Worm (Caenorhabditis elegans): Measurements from ENCODE around the gene F47B10.5.

- TF ChIP-seq tbx-2 (tag; optimal IDR thresholded peaks at IDR 0.05), result peak; percentile 48
- TF ChIP-seq pag-3 (tag; optimal IDR thresholded peaks at IDR 0.05; ENCODE audit: borderline replicate concordance), result no peak
- no peak for TF ChIP-seq nfya-1 (tag; optimal IDR thresholded peaks at IDR 0.05)
- no peak for TF ChIP-seq dmd-4 (tag; optimal IDR thresholded peaks at IDR 0.05; ENCODE audit: borderline replicate concordance)
- TF ChIP-seq ttx-3 (tag; optimal IDR thresholded peaks at IDR 0.05), result no peak
- TF ChIP-seq ceh-22 (tag; optimal IDR thresholded peaks at IDR 0.05), result no peak
Measured at ce11 chrX:10927136-10927535, 36.8 kb upstream of the F47B10.5 start.
